Worm (Caenorhabditis elegans) whole organism, young adult: ENCODE data around the gene bath-26.

Source experiments
- B0261.1 ChIP-seq: sonication (generic microtip); optimal IDR thresholded peaks from 2 replicates; lab custom pipeline; 2016; ENCODE audit warnings: mild to moderate bottlenecking, missing genetic modification characterization, moderate library complexity, missing compliant biosample characterization
- B0336.3 ChIP-seq: fragments of 200-800 bp; sonication (Bioruptor generic); IDR thresholded peaks from 2 replicates; pipeline ENCODE4 v1.3.6; 2022; ENCODE audit warnings: missing genetic modification characterization, missing compliant biosample characterization
- D2030.7 ChIP-seq: fragments of 200-800 bp; sonication (Bioruptor generic); IDR thresholded peaks from 2 replicates; pipeline ENCODE4 v1.3.6; 2022; ENCODE audit warnings: missing genetic modification reagents, missing genetic modification characterization, missing compliant biosample characterization
- F33H1.4 ChIP-seq: fragments of 200-800 bp; sonication (Bioruptor generic); IDR thresholded peaks from 2 replicates; pipeline ENCODE4 v1.3.6; 2022; ENCODE audit warnings: missing genetic modification reagents, missing genetic modification characterization, missing compliant biosample characterization
- F52B5.7 ChIP-seq: sonication (generic microtip); optimal IDR thresholded peaks from 2 replicates; lab custom pipeline; 2016; ENCODE audit warnings: mild to moderate bottlenecking, missing genetic modification characterization, missing compliant biosample characterization
- F55B11.4 ChIP-seq: sonication (generic microtip); optimal IDR thresholded peaks from 2 replicates; lab custom pipeline; 2016; ENCODE audit warnings: missing compliant biosample characterization, missing genetic modification characterization, borderline replicate concordance; ENCODE audit not compliant: insufficient read depth
- T26A5.8 ChIP-seq: sonication (generic microtip); optimal IDR thresholded peaks from 2 replicates; lab custom pipeline; 2016; ENCODE audit warnings: missing genetic modification characterization, missing compliant biosample characterization
- Y53F4B.3 ChIP-seq: fragments of 200-800 bp; sonication (Bioruptor generic); IDR thresholded peaks from 2 replicates; pipeline ENCODE4 v1.3.6; 2022; ENCODE audit warnings: missing genetic modification reagents, missing genetic modification characterization, missing compliant biosample characterization
- akir-1 ChIP-seq: fragments of 200-800 bp; sonication (Bioruptor generic); optimal IDR thresholded peaks from 2 replicates; lab custom pipeline; 2018; ENCODE audit warnings: mild to moderate bottlenecking, missing genetic modification characterization, moderate library complexity, missing compliant biosample characterization
- attf-5 ChIP-seq: fragments of 200-800 bp; sonication (Bioruptor generic); optimal IDR thresholded peaks from 2 replicates; lab custom pipeline; 2018; ENCODE audit warnings: mild to moderate bottlenecking, missing genetic modification characterization, missing compliant biosample characterization
- ccch-3 ChIP-seq: fragments of 200-800 bp; sonication (Bioruptor generic); optimal IDR thresholded peaks from 2 replicates; lab custom pipeline; 2018; ENCODE audit warnings: mild to moderate bottlenecking, missing genetic modification characterization, missing compliant biosample characterization
- cebp-1 ChIP-seq, 2 experiments: fragments of 200-800 bp in 1 of 2; sonication (Bioruptor generic) in 1 of 2; sonication (generic microtip) in 1 of 2; IDR thresholded peaks in 1 of 2; optimal IDR thresholded peaks in 1 of 2; 2 replicates each; pipeline versions ENCODE4 v1.3.6 to Lab custom; 2017 to 2022; ENCODE audit warnings: missing compliant biosample characterization in 2 of 2, missing genetic modification characterization in 2 of 2, mild to moderate bottlenecking in 1 of 2, missing genetic modification reagents in 1 of 2, moderate library complexity in 1 of 2
- cebp-2 ChIP-seq: fragments of 200-800 bp; sonication (Bioruptor generic); IDR thresholded peaks from 2 replicates; pipeline ENCODE4 v1.3.6; 2022; ENCODE audit warnings: missing genetic modification characterization, missing compliant biosample characterization
- ceh-40 ChIP-seq: fragments of 200-800 bp; sonication (Bioruptor generic); IDR thresholded peaks from 2 replicates; pipeline ENCODE4 v1.3.6; 2022; ENCODE audit warnings: missing genetic modification characterization, missing compliant biosample characterization
- ceh-58 ChIP-seq: fragments of 200-800 bp; sonication (Bioruptor generic); IDR thresholded peaks from 2 replicates; pipeline ENCODE4 v1.3.6; 2022; ENCODE audit warnings: missing genetic modification characterization, missing compliant biosample characterization
- ceh-79 ChIP-seq: sonication (generic microtip); optimal IDR thresholded peaks from 2 replicates; lab custom pipeline; 2017; ENCODE audit warnings: mild to moderate bottlenecking, missing genetic modification characterization, missing compliant biosample characterization
- dpff-1 ChIP-seq: sonication (generic microtip); optimal IDR thresholded peaks from 2 replicates; lab custom pipeline; 2017; ENCODE audit warnings: mild to moderate bottlenecking, missing genetic modification characterization, missing compliant biosample characterization
- hlh-26 ChIP-seq: fragments of 200-800 bp; sonication (Bioruptor generic); conservative IDR thresholded peaks from 2 replicates; pipeline ENCODE4 v1.3.6; 2022; ENCODE audit warnings: missing genetic modification reagents, missing genetic modification characterization, missing compliant biosample characterization
- hmg-20 ChIP-seq: fragments of 200-800 bp; sonication (Bioruptor generic); IDR thresholded peaks from 2 replicates; pipeline ENCODE4 v1.3.6; 2022; ENCODE audit warnings: missing genetic modification reagents, missing genetic modification characterization, missing compliant biosample characterization
- hrde-1 ChIP-seq: sonication (generic microtip); optimal IDR thresholded peaks from 2 replicates; lab custom pipeline; 2016; ENCODE audit warnings: missing genetic modification characterization, mild to moderate bottlenecking, missing compliant biosample characterization, moderate library complexity, missing genotype, missing genetic modification reagents, borderline replicate concordance
- hsf-1 ChIP-seq: fragments of 200-800 bp; sonication (Bioruptor generic); IDR thresholded peaks from 2 replicates; pipeline ENCODE4 v1.3.6; 2022; ENCODE audit warnings: missing genetic modification reagents, missing genetic modification characterization, missing compliant biosample characterization
- let-526 ChIP-seq: fragments of 200-800 bp; sonication (Bioruptor generic); IDR thresholded peaks from 2 replicates; pipeline ENCODE4 v1.3.6; 2022; ENCODE audit warnings: missing genetic modification reagents, missing genetic modification characterization, missing compliant biosample characterization
- let-607 ChIP-seq, 2 experiments: fragments of 200-800 bp in 1 of 2; sonication (Bioruptor generic) in 1 of 2; sonication (generic microtip) in 1 of 2; optimal IDR thresholded peaks; 2 replicates each; lab custom pipeline; 2016 to 2018; ENCODE audit warnings: mild to moderate bottlenecking in 2 of 2, missing compliant biosample characterization in 2 of 2, missing genetic modification characterization in 2 of 2, moderate library complexity in 2 of 2, missing genotype in 1 of 2
- lsy-27 ChIP-seq: sonication (generic microtip); optimal IDR thresholded peaks from 2 replicates; lab custom pipeline; 2017; ENCODE audit warnings: missing genetic modification characterization, mild to moderate bottlenecking, missing compliant biosample characterization, antibody characterized with exemption, missing genotype, borderline replicate concordance; ENCODE audit not compliant: insufficient read depth
- madf-3 ChIP-seq: fragments of 200-800 bp; sonication (Bioruptor generic); IDR thresholded peaks from 2 replicates; pipeline ENCODE4 v1.3.6; 2022; ENCODE audit warnings: missing genetic modification reagents, missing genetic modification characterization, missing compliant biosample characterization
- nfya-2 ChIP-seq: fragments of 200-800 bp; sonication (Bioruptor generic); IDR thresholded peaks from 2 replicates; pipeline ENCODE4 v1.3.6; 2022; ENCODE audit warnings: missing genetic modification reagents, missing genetic modification characterization, missing compliant biosample characterization
- nhr-80 ChIP-seq: sonication (generic microtip); optimal IDR thresholded peaks from 2 replicates; lab custom pipeline; 2016; ENCODE audit warnings: missing genetic modification characterization, missing compliant biosample characterization
- pbrm-1 ChIP-seq: fragments of 200-800 bp; sonication (Bioruptor generic); IDR thresholded peaks from 2 replicates; pipeline ENCODE4 v1.3.6; 2022; ENCODE audit warnings: missing genetic modification reagents, missing genetic modification characterization, missing compliant biosample characterization
- sdz-38 ChIP-seq: sonication (generic microtip); optimal IDR thresholded peaks from 2 replicates; lab custom pipeline; 2016; ENCODE audit warnings: missing genotype, missing genetic modification characterization, missing compliant biosample characterization
- snpc-4 ChIP-seq, 5 experiments: fragments of 150-350 bp in 1 of 5; sonication (generic microtip) in 4 of 5; optimal IDR thresholded peaks; 2 replicates each; lab custom pipeline; 2014 to 2018; ENCODE audit warnings: missing genetic modification characterization in 5 of 5, missing biosample characterization in 3 of 5, antibody characterized with exemption in 2 of 5, mild to moderate bottlenecking in 2 of 5, missing compliant biosample characterization in 2 of 5, missing genotype in 2 of 5, moderate library complexity in 2 of 5, missing genetic modification reagents in 1 of 5
- somi-1 ChIP-seq: fragments of 200-800 bp; sonication (Bioruptor generic); optimal IDR thresholded peaks from 2 replicates; lab custom pipeline; 2018; ENCODE audit warnings: mild to moderate bottlenecking, missing genetic modification characterization, missing compliant biosample characterization
- zfh-2 ChIP-seq: fragments of 200-800 bp; sonication (Bioruptor generic); conservative IDR thresholded peaks from 2 replicates; pipeline ENCODE4 v1.3.6; 2022; ENCODE audit warnings: missing genetic modification reagents, missing genetic modification characterization, missing compliant biosample characterization
- ztf-25 ChIP-seq: fragments of 200-800 bp; sonication (Bioruptor generic); IDR thresholded peaks from 2 replicates; pipeline ENCODE4 v1.3.6; 2022; ENCODE audit warnings: missing genetic modification reagents, missing genetic modification characterization, missing compliant biosample characterization
- ztf-3 ChIP-seq: fragments of 200-800 bp; sonication (Bioruptor generic); optimal IDR thresholded peaks from 2 replicates; lab custom pipeline; 2018; ENCODE audit warnings: mild to moderate bottlenecking, missing genetic modification characterization, missing compliant biosample characterization

The bath-26 gene

DNA sequence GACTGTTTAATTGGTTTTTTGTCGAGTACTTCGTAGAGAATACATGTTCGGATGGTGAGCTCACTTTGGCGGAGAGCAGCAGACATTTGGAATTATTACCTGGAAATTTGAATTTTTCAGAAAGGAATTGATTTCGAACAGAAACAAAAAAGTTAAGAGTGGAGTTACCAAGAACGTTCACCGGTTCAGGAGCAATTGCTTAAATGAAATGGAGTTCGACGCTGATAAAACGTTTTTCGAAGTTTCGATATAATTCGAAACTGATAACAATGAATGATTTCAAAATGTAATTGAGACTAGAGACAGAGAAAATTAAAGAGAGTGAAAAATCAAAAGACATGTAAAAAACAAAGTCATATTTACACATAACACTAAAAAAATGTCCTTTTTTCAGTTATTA lies 10.1 kb upstream of the bath-26 start, which contains the start of gene fbxa-163:
TSS of gene fbxa-163 (minus strand) at position 101 of the 400 bp plus-strand sequence.
- TF ChIP-seq F33H1.4 (no peak), somi-1 (GFP tag; lab: Kevin White, UChicago) (no peak), ztf-25 (GFP tag; lab: Robert Waterston, UW) (no peak), lsy-27 (no peak), let-526 (GFP tag; lab: Robert Waterston, UW) (no peak), dpff-1 (tag; lab: Kevin White, UChicago) (no peak), pbrm-1 (GFP tag; lab: Robert Waterston, UW) (no peak), zfh-2 (GFP tag; lab: Robert Waterston, UW) (no peak), B0261.1 (no peak), ceh-58 (no peak), T26A5.8 (tag; lab: Kevin White, UChicago) (no peak), hlh-26 (GFP tag; lab: Robert Waterston, UW) (no peak), hsf-1 (GFP tag; lab: Robert Waterston, UW) (no peak), F52B5.7 (no peak), ccch-3 (no peak), hrde-1 (tag; lab: Kevin White, UChicago) (no peak), ceh-40 (GFP tag; lab: Robert Waterston, UW) (no peak), B0336.3 (GFP tag; lab: Robert Waterston, UW) (no peak)

DNA sequence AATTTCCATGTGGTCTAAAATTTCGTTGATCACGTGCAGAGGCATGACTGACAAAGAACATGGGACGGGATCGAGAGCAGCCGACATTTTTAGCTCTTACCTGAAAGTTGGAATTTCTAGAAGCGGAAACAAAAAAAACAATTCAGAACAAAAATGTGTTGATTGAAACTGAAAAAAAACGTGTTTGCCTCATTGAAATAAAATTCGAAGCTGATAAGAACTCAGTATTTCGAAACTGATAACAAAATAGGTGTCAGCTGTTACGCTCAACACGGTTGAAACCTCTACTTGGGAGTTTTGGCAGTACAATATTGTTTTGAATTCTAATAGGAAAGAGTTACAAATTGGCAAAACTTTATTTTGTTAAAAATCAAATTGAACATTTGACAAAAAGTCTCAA lies 8.4 kb upstream of the bath-26 start:
- TF ChIP-seq F55B11.4 (tag; lab: Kevin White, UChicago) (no peak), nhr-80 (tag; lab: Kevin White, UChicago) (peak; percentile 47), akir-1 (GFP tag; lab: Kevin White, UChicago) (no peak), cebp-1 (GFP tag; IDR thresholded peaks at IDR 0.05; lab: Robert Waterston, UW) (no peak), cebp-1 (tag; optimal IDR thresholded peaks at IDR 0.05; lab: Kevin White, UChicago) (peak; percentile 83)

DNA sequence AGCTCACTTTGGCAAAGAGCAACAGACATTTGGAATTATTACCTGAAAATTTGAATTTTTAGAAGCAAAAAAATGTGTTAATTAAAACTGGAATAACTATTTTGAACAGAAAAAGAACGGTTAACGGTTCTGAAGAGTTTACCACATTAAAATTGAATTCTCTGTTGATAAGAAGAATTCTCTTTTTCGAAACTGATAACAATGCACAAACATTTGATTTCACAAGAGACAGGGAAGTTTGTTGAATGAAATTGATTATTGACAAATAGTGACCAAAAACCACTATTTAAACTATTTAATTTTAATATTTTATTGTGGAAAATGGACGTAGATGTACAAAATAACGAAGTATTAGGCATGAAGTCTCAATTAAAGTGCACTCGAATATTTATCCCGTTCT lies 7.0 kb upstream of the bath-26 start:
- TF ChIP-seq nhr-80 (tag; lab: Kevin White, UChicago), result peak; percentile 40
- TF ChIP-seq ztf-25 (GFP tag; lab: Robert Waterston, UW), result no peak

DNA sequence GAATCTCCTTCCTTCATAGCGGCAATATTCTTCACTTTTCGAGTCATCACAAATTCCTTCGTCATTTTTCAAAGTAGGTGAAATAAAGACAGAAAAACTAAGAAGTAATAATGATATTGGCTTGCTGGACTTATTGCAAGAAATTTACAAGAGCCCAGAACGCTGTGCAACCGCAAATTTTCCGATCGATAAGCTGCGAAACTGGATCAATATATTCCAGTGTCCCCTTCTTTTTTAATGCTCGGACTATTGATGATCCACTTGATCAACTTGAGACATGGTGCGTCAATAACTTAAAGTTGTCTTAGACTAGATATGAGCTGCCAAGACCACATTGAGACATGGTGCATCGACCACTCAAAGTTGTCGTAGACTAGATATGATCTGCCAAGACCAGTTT lies 5.5 kb upstream of the bath-26 start, which contains the start of gene bath-33:
TSS of gene bath-33 (minus strand) at position 101 of the 400 bp plus-strand sequence.
- TF ChIP-seq snpc-4 (GFP tag; optimal IDR thresholded peaks at IDR 0.05; lab: Kevin White, UChicago), result no peak
- TF ChIP-seq snpc-4 (tag; optimal IDR thresholded peaks at IDR 0.05; lab: Kevin White, UChicago), result no peak
- TF ChIP-seq sdz-38 (tag; lab: Kevin White, UChicago), result no peak
- no peak for TF ChIP-seq let-607 (tag; optimal IDR thresholded peaks at IDR 0.05; lab: Kevin White, UChicago)
- no peak for TF ChIP-seq T26A5.8 (tag; lab: Kevin White, UChicago)
- TF ChIP-seq, all 124 proteins: peak for 0

DNA sequence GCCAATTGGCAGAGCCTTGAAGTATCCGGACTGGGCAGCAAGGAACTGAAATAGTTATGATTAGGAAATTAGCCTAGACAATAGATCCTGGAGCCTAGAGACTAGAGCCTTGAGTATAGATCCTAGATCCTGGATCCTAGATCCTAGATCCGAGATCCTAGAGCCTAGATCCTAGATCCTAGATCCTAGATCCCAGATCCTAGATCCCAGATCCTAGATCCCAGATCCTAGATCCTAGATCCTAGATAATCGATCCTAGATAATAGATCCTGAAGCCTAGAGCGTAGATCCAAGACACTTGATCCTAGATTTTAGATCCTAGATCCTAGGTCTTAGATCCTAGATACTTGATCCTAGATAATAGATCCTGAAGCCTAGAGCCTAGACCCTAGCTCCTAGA lies 4.4 kb upstream of the bath-26 start:
- TF ChIP-seq B0261.1 (no peak), D2030.7 (no peak), madf-3 (no peak), ztf-3 (no peak), hmg-20 (GFP tag; lab: Robert Waterston, UW) (no peak), attf-5 (GFP tag; lab: Kevin White, UChicago) (no peak), ceh-79 (tag; lab: Kevin White, UChicago) (no peak), nfya-2 (GFP tag; lab: Robert Waterston, UW) (no peak), hlh-26 (GFP tag; lab: Robert Waterston, UW) (no peak), Y53F4B.3 (GFP tag; lab: Robert Waterston, UW) (no peak), cebp-2 (GFP tag; lab: Robert Waterston, UW) (no peak)
